Fruit fly (Drosophila melanogaster) whole organism, prepupa: ENCODE measurements around the gene nub.

Experiments
- Blimp-1 ChIP-seq: fragments of 200-800 bp; sonication (Bioruptor generic); optimal IDR thresholded peaks from 3 replicates; lab custom pipeline; 2017; ENCODE audit warnings: missing biosample characterization, missing genetic modification characterization, mild to moderate bottlenecking, moderate library complexity, missing genetic modification reagents
- CG10631 ChIP-seq: fragments of 200-800 bp; sonication (Bioruptor generic); optimal IDR thresholded peaks from 2 replicates; lab custom pipeline; 2016; ENCODE audit warnings: missing biosample characterization, missing genetic modification characterization
- CG11294 ChIP-seq: fragments of 200-800 bp; sonication (Bioruptor generic); IDR thresholded peaks from 2 replicates; pipeline ENCODE4 v1.3.6; 2022; ENCODE audit warnings: missing biosample characterization, missing genetic modification characterization
- CG11902 ChIP-seq: fragments of 200-800 bp; sonication (Bioruptor generic); optimal IDR thresholded peaks from 3 replicates; lab custom pipeline; 2016; ENCODE audit warnings: missing biosample characterization, missing genetic modification characterization
- CG15336 ChIP-seq: fragments of 200-800 bp; sonication (Bioruptor generic); IDR thresholded peaks from 2 replicates; pipeline ENCODE4 v1.3.6; 2022; ENCODE audit warnings: missing biosample characterization, missing genetic modification characterization
- CG1621 ChIP-seq: fragments of 200-800 bp; sonication (Bioruptor generic); optimal IDR thresholded peaks from 3 replicates; lab custom pipeline; 2018; ENCODE audit warnings: missing biosample characterization, mild to moderate bottlenecking, missing genetic modification characterization
- CG3032 ChIP-seq: fragments of 200-800 bp; optimal IDR thresholded peaks from 2 replicates; lab custom pipeline; 2019; ENCODE audit warnings: missing biosample characterization, mild to moderate bottlenecking, missing genetic modification characterization, moderate library complexity
- CG32006 ChIP-seq: fragments of 200-800 bp; sonication (Bioruptor generic); optimal IDR thresholded peaks from 3 replicates; lab custom pipeline; 2017; ENCODE audit warnings: missing biosample characterization, mild to moderate bottlenecking, missing genetic modification characterization
- CG4318 ChIP-seq: fragments of 200-800 bp; sonication (Bioruptor generic); optimal IDR thresholded peaks from 3 replicates; lab custom pipeline; 2017; ENCODE audit warnings: missing biosample characterization, mild to moderate bottlenecking, missing genetic modification characterization
- CG6163 ChIP-seq: fragments of 200-800 bp; sonication (Bioruptor generic); IDR thresholded peaks from 3 replicates; pipeline ENCODE4 v1.3.6; 2022; ENCODE audit warnings: missing biosample characterization, missing genetic modification characterization
- CG6276 ChIP-seq: fragments of 200-800 bp; sonication (Bioruptor generic); optimal IDR thresholded peaks from 2 replicates; lab custom pipeline; 2017; ENCODE audit warnings: missing biosample characterization, mild to moderate bottlenecking, missing genetic modification characterization
- CG6792 ChIP-seq: fragments of 200-800 bp; sonication (Bioruptor generic); optimal IDR thresholded peaks from 3 replicates; lab custom pipeline; 2016; ENCODE audit warnings: missing biosample characterization, missing genetic modification characterization
- CG6808 ChIP-seq: fragments of 200-800 bp; sonication (Bioruptor generic); optimal IDR thresholded peaks from 3 replicates; lab custom pipeline; 2017; ENCODE audit warnings: missing biosample characterization, missing genetic modification characterization, mild to moderate bottlenecking, moderate library complexity, missing genetic modification reagents
- CG6854 ChIP-seq: fragments of 200-800 bp; sonication (Bioruptor generic); optimal IDR thresholded peaks from 2 replicates; lab custom pipeline; 2017; ENCODE audit warnings: missing biosample characterization, mild to moderate bottlenecking, missing genetic modification characterization
- CG8119 ChIP-seq: fragments of 200-800 bp; sonication (Bioruptor generic); IDR thresholded peaks from 3 replicates; pipeline ENCODE4 v1.3.6; 2022; ENCODE audit warnings: missing biosample characterization, missing genetic modification characterization
- Eip78C ChIP-seq: fragments of 200-800 bp; sonication (Bioruptor generic); peaks from one replicate; lab custom pipeline; 2016; ENCODE audit warnings: missing biosample characterization, missing genetic modification characterization
- Eip93F ChIP-seq: fragments of 200-800 bp; sonication (Bioruptor generic); optimal IDR thresholded peaks from 2 replicates; lab custom pipeline; 2016; ENCODE audit warnings: missing biosample characterization, mild to moderate bottlenecking, missing genetic modification characterization
- Ets96B ChIP-seq: fragments of 200-800 bp; optimal IDR thresholded peaks from 2 replicates; lab custom pipeline; 2019; ENCODE audit warnings: missing biosample characterization, mild to moderate bottlenecking, missing genetic modification characterization, moderate library complexity
- Hr38 ChIP-seq: sonication (Bioruptor generic); optimal IDR thresholded peaks from 2 replicates; lab custom pipeline; 2016; ENCODE audit warnings: missing biosample characterization, missing genetic modification characterization
- Hr39 ChIP-seq: fragments of 200-800 bp; sonication (Bioruptor generic); optimal IDR thresholded peaks from 2 replicates; lab custom pipeline; 2016; ENCODE audit warnings: missing biosample characterization, missing genetic modification characterization
- Hr4 ChIP-seq: fragments of 200-800 bp; sonication (Bioruptor generic); optimal IDR thresholded peaks from 3 replicates; lab custom pipeline; 2016; ENCODE audit warnings: missing biosample characterization, missing genetic modification characterization
- Lpt ChIP-seq: fragments of 200-800 bp; sonication (Bioruptor generic); optimal IDR thresholded peaks from 3 replicates; lab custom pipeline; 2016; ENCODE audit warnings: missing biosample characterization, missing genetic modification characterization
- OdsH ChIP-seq: fragments of 200-800 bp; sonication (Bioruptor generic); optimal IDR thresholded peaks from 3 replicates; lab custom pipeline; 2016; ENCODE audit warnings: missing biosample characterization, missing genetic modification characterization
- Smox ChIP-seq: fragments of 200-800 bp; sonication (Bioruptor generic); optimal IDR thresholded peaks from 3 replicates; lab custom pipeline; 2016; ENCODE audit warnings: missing biosample characterization, missing genetic modification characterization
- achi ChIP-seq: fragments of 200-800 bp; sonication (Bioruptor generic); optimal IDR thresholded peaks from 3 replicates; lab custom pipeline; 2016; ENCODE audit warnings: missing biosample characterization, missing genetic modification characterization
- acj6 ChIP-seq: fragments of 200-800 bp; sonication (Bioruptor generic); optimal IDR thresholded peaks from 3 replicates; lab custom pipeline; 2016; ENCODE audit warnings: missing biosample characterization, missing genetic modification characterization
- dac ChIP-seq: fragments of 200-800 bp; sonication (Bioruptor generic); optimal IDR thresholded peaks from 2 replicates; lab custom pipeline; 2017; ENCODE audit warnings: missing biosample characterization, mild to moderate bottlenecking, missing genetic modification characterization
- dsx ChIP-seq: fragments of 200-800 bp; optimal IDR thresholded peaks from 3 replicates; lab custom pipeline; 2019; ENCODE audit warnings: missing biosample characterization, mild to moderate bottlenecking, missing genetic modification characterization, moderate library complexity; ENCODE audit not compliant: poor library complexity, severe bottlenecking
- esn ChIP-seq: fragments of 200-800 bp; sonication (Bioruptor generic); optimal IDR thresholded peaks from 2 replicates; lab custom pipeline; 2016; ENCODE audit warnings: missing biosample characterization, mild to moderate bottlenecking, missing genetic modification characterization, moderate library complexity
- fd85E ChIP-seq: fragments of 200-800 bp; sonication (Bioruptor generic); optimal IDR thresholded peaks from 3 replicates; lab custom pipeline; 2016; ENCODE audit warnings: missing biosample characterization, missing genetic modification characterization
- fkh ChIP-seq: fragments of 200-800 bp; sonication (Bioruptor generic); optimal IDR thresholded peaks from 3 replicates; lab custom pipeline; 2017; ENCODE audit warnings: missing biosample characterization, mild to moderate bottlenecking, missing genetic modification characterization, moderate library complexity
- salr ChIP-seq, 2 experiments: fragments of 200-800 bp; sonication (Bioruptor generic); optimal IDR thresholded peaks; 3 replicates each; lab custom pipeline; 2016 to 2018; ENCODE audit warnings: missing biosample characterization in 2 of 2, missing genetic modification characterization in 2 of 2, mild to moderate bottlenecking in 1 of 2
- spab ChIP-seq: fragments of 200-800 bp; sonication (Bioruptor generic); optimal IDR thresholded peaks from 2 replicates; lab custom pipeline; 2017; ENCODE audit warnings: missing biosample characterization, mild to moderate bottlenecking, missing genetic modification characterization, missing genetic modification reagents
- ss ChIP-seq, 2 experiments: fragments of 200-800 bp; sonication (Bioruptor generic); optimal IDR thresholded peaks; 2 replicates in 1 of 2; 3 replicates in 1 of 2; lab custom pipeline; 2017 to 2018; ENCODE audit warnings: mild to moderate bottlenecking in 2 of 2, missing biosample characterization in 2 of 2, missing genetic modification characterization in 2 of 2, moderate library complexity in 1 of 2
- svp ChIP-seq: fragments of 200-800 bp; sonication (Bioruptor generic); peaks from one replicate; lab custom pipeline; 2016; ENCODE audit warnings: missing biosample characterization, missing genetic modification characterization
- topi ChIP-seq: fragments of 200-800 bp; sonication (Bioruptor generic); optimal IDR thresholded peaks from 3 replicates; lab custom pipeline; 2016; ENCODE audit warnings: missing biosample characterization, missing genetic modification characterization
- vri ChIP-seq: fragments of 200-800 bp; sonication (Bioruptor generic); optimal IDR thresholded peaks from 3 replicates; lab custom pipeline; 2016; ENCODE audit warnings: missing biosample characterization, mild to moderate bottlenecking, missing genetic modification characterization

nub gene

dm6 chr2L:12633125-12633524 lies 45.7 kb downstream of the nub start:
- TF ChIP-seq OdsH (GFP tag; lab: Kevin White, UChicago), result no peak
- no peak for TF ChIP-seq acj6 (GFP tag; lab: Kevin White, UChicago)
- TF ChIP-seq Smox (GFP tag; lab: Kevin White, UChicago), result no peak
- no peak for TF ChIP-seq Eip78C (GFP tag; lab: Kevin White, UChicago)
- TF ChIP-seq CG3032 (tag; lab: Kevin White, UChicago), result no peak
- no peak for TF ChIP-seq CG6163 (GFP tag; lab: Robert Waterston, UW)
- TF ChIP-seq CG6808 (GFP tag; lab: Kevin White, UChicago), result no peak
- TF ChIP-seq Hr39 (GFP tag; lab: Kevin White, UChicago), result no peak
- TF ChIP-seq CG6792 (GFP tag; lab: Kevin White, UChicago), result no peak
- TF ChIP-seq CG4318 (GFP tag; lab: Kevin White, UChicago), result no peak
- no peak for TF ChIP-seq salr (GFP tag; optimal IDR thresholded peaks at IDR 0.05; lab: Kevin White, UChicago)
- TF ChIP-seq CG11294 (GFP tag; lab: Robert Waterston, UW), result no peak
- TF ChIP-seq fd85E, result no peak
- TF ChIP-seq esn (GFP tag; lab: Kevin White, UChicago), result no peak
- no peak for TF ChIP-seq Blimp-1
- TF ChIP-seq Hr38 (GFP tag; lab: Kevin White, UChicago), result no peak
- no peak for TF ChIP-seq Eip93F (GFP tag; lab: Kevin White, UChicago)

DNA sequence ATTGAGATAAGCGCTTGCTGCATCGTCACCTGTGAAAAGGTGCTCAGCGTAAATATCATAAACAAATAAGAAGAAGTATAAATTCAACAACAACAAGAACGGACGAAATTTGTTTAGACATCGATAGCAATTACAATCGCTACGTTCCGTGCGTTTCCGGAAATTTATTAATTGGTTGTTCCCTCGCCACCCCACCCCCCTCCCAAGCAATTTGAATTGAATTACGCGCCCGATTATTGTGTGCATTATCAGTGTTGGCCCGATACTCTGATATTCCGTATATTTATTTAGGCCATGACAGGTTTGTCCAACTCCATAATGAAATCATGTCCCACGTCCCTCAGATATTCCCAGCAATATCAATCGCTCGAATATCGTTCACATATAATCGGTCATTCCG lies 54.1 kb downstream of the nub start:
- TF ChIP-seq salr (GFP tag; optimal IDR thresholded peaks at IDR 0.05; lab: Kevin White, UChicago), result no peak
- peak; percentile 26 for TF ChIP-seq Eip93F (GFP tag; lab: Kevin White, UChicago)
- TF ChIP-seq vri (GFP tag; lab: Kevin White, UChicago), result peak; percentile 69
- peak; percentile 71 for TF ChIP-seq fkh (GFP tag; lab: Kevin White, UChicago)
- TF ChIP-seq, all 60 proteins: peak for 3

DNA sequence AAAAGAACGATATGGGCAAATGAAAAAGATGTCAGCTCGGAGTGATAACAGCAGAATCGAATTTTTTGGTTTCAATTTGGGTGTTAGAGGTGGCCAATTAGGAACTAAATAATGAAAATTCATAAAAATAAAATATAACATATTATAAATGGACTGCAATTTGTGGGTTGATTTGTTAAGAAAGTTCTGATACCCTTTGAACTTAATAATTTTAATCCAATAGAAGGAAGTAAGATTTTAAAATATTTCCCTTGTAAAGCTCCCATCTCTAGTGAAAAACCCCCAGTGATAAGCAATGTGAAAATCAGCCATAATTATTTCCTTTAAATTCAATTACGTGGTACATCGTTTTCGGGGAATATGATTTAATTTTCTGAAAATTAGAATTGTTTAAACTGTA lies 56.9 kb downstream of the nub start:
- TF ChIP-seq esn (GFP tag; lab: Kevin White, UChicago) (peak; percentile 14), vri (GFP tag; lab: Kevin White, UChicago) (no peak), svp (GFP tag; lab: Kevin White, UChicago) (peak; percentile 37), dac (GFP tag; lab: Kevin White, UChicago) (no peak), CG8119 (GFP tag; lab: Robert Waterston, UW) (no peak)
- TF ChIP-seq, all 60 proteins: peak for 2

dm6 chr2L:12646256-12646655 lies 58.8 kb downstream of the nub start, which contains the start of gene Ref2:
Gene Ref2 (minus strand): TSS chr2L:12646356.
- no peak for TF ChIP-seq esn (GFP tag; lab: Kevin White, UChicago)
- TF ChIP-seq CG6276, result no peak
- peak; percentile 52 for TF ChIP-seq svp (GFP tag; lab: Kevin White, UChicago)
- TF ChIP-seq vri (GFP tag; lab: Kevin White, UChicago), result no peak
- TF ChIP-seq spab (GFP tag; lab: Kevin White, UChicago), result no peak
- TF ChIP-seq Lpt, result no peak
- TF ChIP-seq, all 60 proteins: peak for 1

- peak in 1 of 2 experiments; percentile 91 for TF ChIP-seq ss (GFP tag; optimal IDR thresholded peaks at IDR 0.05; lab: Kevin White, UChicago)
- TF ChIP-seq fd85E, result no peak
Measured at dm6 chr2L:12651040-12651439, 63.6 kb downstream of the nub start.

DNA sequence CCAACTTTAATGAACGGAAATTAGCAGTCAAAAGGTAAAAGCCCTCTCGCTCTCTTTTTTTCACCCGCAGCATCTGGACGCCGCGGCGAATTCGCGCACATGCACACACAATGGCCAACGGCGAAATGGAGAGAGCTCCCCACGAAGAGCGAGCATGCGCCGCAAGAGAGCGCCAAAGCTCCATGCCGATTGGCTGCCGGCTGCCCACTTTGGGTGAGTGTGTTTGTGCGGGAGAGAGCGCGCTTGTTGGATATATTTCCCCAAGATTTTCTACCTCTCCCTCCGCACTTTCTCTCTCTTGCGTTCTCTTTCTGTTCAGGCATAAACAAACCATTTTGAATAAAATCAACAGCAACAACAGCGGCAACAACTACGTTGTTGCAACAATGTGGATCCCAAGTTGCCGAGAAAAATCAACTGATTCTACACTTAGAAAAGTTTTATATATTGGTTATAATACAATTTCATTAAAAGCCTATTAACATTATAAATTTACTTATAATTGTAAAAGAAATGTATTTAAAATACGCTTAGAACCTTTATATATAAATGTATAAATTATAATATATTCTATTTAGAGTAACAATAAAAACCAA lies 68.4 kb downstream of the nub start:
- TF ChIP-seq CG6808 (GFP tag; lab: Kevin White, UChicago) (no peak), Smox (GFP tag; lab: Kevin White, UChicago) (no peak), Hr4 (GFP tag; lab: Kevin White, UChicago) (no peak), CG1621 (tag; lab: Kevin White, UChicago) (no peak), CG3032 (tag; lab: Kevin White, UChicago) (peak; percentile 22), CG11902 (no peak), Ets96B (tag; lab: Kevin White, UChicago) (peak; percentile 37), CG10631 (GFP tag; lab: Kevin White, UChicago) (peak; percentile 14), Eip93F (GFP tag; lab: Kevin White, UChicago) (no peak), Eip78C (GFP tag; lab: Kevin White, UChicago) (peak; percentile 76), CG6163 (GFP tag; lab: Robert Waterston, UW) (peak; percentile 27; the same call in 1 of the 3 replicates), achi (GFP tag; lab: Kevin White, UChicago) (no peak), CG8119 (GFP tag; lab: Robert Waterston, UW) (no peak), Hr39 (GFP tag; lab: Kevin White, UChicago) (no peak), CG6854 (GFP tag; lab: Kevin White, UChicago) (peak; percentile 10), CG6792 (GFP tag; lab: Kevin White, UChicago) (no peak), CG32006 (GFP tag; lab: Kevin White, UChicago) (peak; percentile 17), topi (no peak), fd85E (no peak), dsx (GFP tag; lab: Kevin White, UChicago) (peak; percentile 80), CG15336 (peak; percentile 26; the same call in 1 of the 2 replicates), esn (GFP tag; lab: Kevin White, UChicago) (no peak)
- TF ChIP-seq, all 60 proteins: peak for 9
